Fruit fly (Drosophila melanogaster) whole organism: ENCODE data around the gene awd.

ENCODE experiments used
- Dll ChIP-seq: fragments of >200 bp; optimal IDR thresholded peaks from 2 replicates; lab custom pipeline; 2017
- EcR ChIP-seq, 2 experiments: fragments of >200 bp; optimal IDR thresholded peaks; 2 replicates each; lab custom pipeline; 2017; ENCODE audit warnings: missing biosample characterization in 2 of 2, missing genetic modification characterization in 2 of 2, missing genetic modification reagents in 2 of 2
- pan ChIP-seq: fragments of >200 bp; optimal IDR thresholded peaks from 2 replicates; lab custom pipeline; 2017
- psq ChIP-seq: fragments of >200 bp; optimal IDR thresholded peaks from 2 replicates; lab custom pipeline; 2017

DNA sequence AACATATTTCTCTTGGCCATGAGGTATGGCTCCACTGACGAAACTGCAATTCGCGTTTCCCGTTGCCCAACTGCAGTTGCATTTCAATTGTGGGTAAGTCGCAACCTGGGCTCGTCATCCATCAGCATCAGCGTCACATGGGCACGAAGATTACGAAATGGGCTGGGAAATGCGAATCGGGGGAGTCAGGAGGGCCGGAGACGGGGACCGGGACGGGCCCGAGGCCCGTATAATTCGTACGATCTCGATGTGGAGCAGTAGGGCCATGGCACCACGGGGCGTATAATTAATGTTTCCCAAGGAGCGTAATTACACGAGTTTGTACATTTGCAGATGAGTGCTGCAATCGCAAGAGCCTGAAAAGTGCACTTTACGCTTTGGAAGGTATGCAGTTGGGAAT is 19.3 kb upstream of the awd start:
- TF ChIP-seq EcR (GFP tag; optimal IDR thresholded peaks at IDR 0.05; lab: Kevin White, UChicago), result no peak
- TF ChIP-seq pan (lab: Kevin White, UChicago), result no peak
- no peak for TF ChIP-seq psq (lab: Kevin White, UChicago)
- no peak for TF ChIP-seq Dll (lab: Kevin White, UChicago)
